Worm (Caenorhabditis elegans) whole organism, L1 larva: ENCODE measurements around the gene Y57E12B.1.

ENCODE experiments used
- C04F5.9 ChIP-seq: sonication (generic microtip); optimal IDR thresholded peaks from 2 replicates; lab custom pipeline; 2016; ENCODE audit warnings: missing genetic modification characterization, missing compliant biosample characterization
- F16B12.6 ChIP-seq: fragments of 150-350 bp; optimal IDR thresholded peaks from 2 replicates; lab custom pipeline; 2014; ENCODE audit warnings: missing biosample characterization, missing genetic modification characterization
- aly-2 ChIP-seq: fragments of 150-350 bp; optimal IDR thresholded peaks from 2 replicates; lab custom pipeline; 2014; ENCODE audit warnings: missing biosample characterization, missing genetic modification characterization
- blmp-1 ChIP-seq: fragments of 150-350 bp; optimal IDR thresholded peaks from 2 replicates; lab custom pipeline; 2014; ENCODE audit warnings: missing biosample characterization, missing genetic modification characterization
- ceh-63 ChIP-seq: fragments of 200-800 bp; sonication (Bioruptor generic); optimal IDR thresholded peaks from 2 replicates; lab custom pipeline; 2018; ENCODE audit warnings: mild to moderate bottlenecking, missing genetic modification characterization, missing compliant biosample characterization
- ceh-88 ChIP-seq: fragments of 200-800 bp; sonication (Bioruptor generic); IDR thresholded peaks from 2 replicates; pipeline ENCODE4 v1.3.6; 2022; ENCODE audit warnings: missing genetic modification characterization, missing compliant biosample characterization
- ces-1 ChIP-seq: fragments of 150-350 bp; optimal IDR thresholded peaks from 2 replicates; lab custom pipeline; 2014; ENCODE audit warnings: missing biosample characterization, missing genetic modification reagents, missing genetic modification characterization
- efl-1 ChIP-seq, 4 experiments: fragments of 150-350 bp; optimal IDR thresholded peaks in 3 of 4; peaks in 1 of 4; 1 replicate in 1 of 4; 2 replicates in 3 of 4; lab custom pipeline; 2014; ENCODE audit warnings: missing biosample characterization in 2 of 4, missing genetic modification characterization in 2 of 4, missing genetic modification reagents in 2 of 4
- fkh-4 ChIP-seq: sonication (generic microtip); optimal IDR thresholded peaks from 2 replicates; lab custom pipeline; 2016; ENCODE audit warnings: missing compliant biosample characterization, missing genetic modification characterization, borderline replicate concordance
- fkh-8 ChIP-seq: sonication (generic microtip); optimal IDR thresholded peaks from 2 replicates; lab custom pipeline; 2016; ENCODE audit warnings: mild to moderate bottlenecking, missing genetic modification characterization, missing compliant biosample characterization
- fos-1 ChIP-seq: fragments of 150-350 bp; optimal IDR thresholded peaks from 2 replicates; lab custom pipeline; 2014; ENCODE audit warnings: missing biosample characterization, missing genetic modification characterization
- hlh-4 ChIP-seq: sonication (generic microtip); optimal IDR thresholded peaks from 2 replicates; lab custom pipeline; 2016; ENCODE audit warnings: mild to moderate bottlenecking, missing genetic modification characterization, missing compliant biosample characterization
- hpl-2 ChIP-seq: fragments of 150-350 bp; optimal IDR thresholded peaks from 2 replicates; lab custom pipeline; 2014; ENCODE audit warnings: missing biosample characterization, missing genetic modification reagents, missing genetic modification characterization
- irx-1 ChIP-seq: sonication (generic microtip); optimal IDR thresholded peaks from 2 replicates; lab custom pipeline; 2016; ENCODE audit warnings: missing genetic modification characterization, missing compliant biosample characterization
- isw-1 ChIP-seq: fragments of 200-800 bp; sonication (Bioruptor generic); IDR thresholded peaks from 2 replicates; pipeline ENCODE4 v1.3.6; 2022; ENCODE audit warnings: missing genetic modification characterization, missing compliant biosample characterization
- lin-15B ChIP-seq: fragments of 150-350 bp; sonication (generic microtip); optimal IDR thresholded peaks from 3 replicates; lab custom pipeline; 2014; ENCODE audit warnings: missing biosample characterization, missing genetic modification characterization
- lin-35 ChIP-seq, 2 experiments: fragments of 150-350 bp; optimal IDR thresholded peaks; 2 replicates each; lab custom pipeline; 2014; ENCODE audit warnings: missing biosample characterization in 2 of 2, missing genetic modification characterization in 2 of 2, missing genetic modification reagents in 2 of 2
- lin-39 ChIP-seq: fragments of 150-350 bp; optimal IDR thresholded peaks from 2 replicates; lab custom pipeline; 2014; ENCODE audit warnings: missing biosample characterization, missing genetic modification reagents, missing genetic modification characterization
- lir-3 ChIP-seq: sonication (generic microtip); optimal IDR thresholded peaks from 2 replicates; lab custom pipeline; 2016; ENCODE audit warnings: mild to moderate bottlenecking, missing genetic modification characterization, moderate library complexity, missing compliant biosample characterization; ENCODE audit not compliant: poor library complexity
- lsy-2 ChIP-seq, 2 experiments: fragments of 150-350 bp; optimal IDR thresholded peaks; 2 replicates each; lab custom pipeline; 2014; ENCODE audit warnings: missing biosample characterization in 2 of 2, missing genetic modification characterization in 2 of 2
- mdl-1 ChIP-seq, 2 experiments: fragments of 150-350 bp; optimal IDR thresholded peaks; 2 replicates each; lab custom pipeline; 2014 to 2017; ENCODE audit warnings: missing biosample characterization in 2 of 2, missing genetic modification characterization in 2 of 2, inconsistent platforms in 1 of 2
- mef-2 ChIP-seq: fragments of 150-350 bp; optimal IDR thresholded peaks from 2 replicates; lab custom pipeline; 2014; ENCODE audit warnings: missing biosample characterization, missing genetic modification characterization
- nhr-11 ChIP-seq: fragments of 150-350 bp; optimal IDR thresholded peaks from 2 replicates; lab custom pipeline; 2014; ENCODE audit warnings: missing biosample characterization, missing genetic modification characterization
- nhr-12 ChIP-seq: sonication (generic microtip); optimal IDR thresholded peaks from 2 replicates; lab custom pipeline; 2017; ENCODE audit warnings: missing biosample characterization, missing genetic modification characterization
- nhr-20 ChIP-seq: sonication (generic microtip); optimal IDR thresholded peaks from 2 replicates; lab custom pipeline; 2016; ENCODE audit warnings: mild to moderate bottlenecking, missing genetic modification characterization, missing compliant biosample characterization
- nhr-28 ChIP-seq: fragments of 150-350 bp; optimal IDR thresholded peaks from 2 replicates; lab custom pipeline; 2014; ENCODE audit warnings: missing biosample characterization, missing genetic modification characterization
- nhr-47 ChIP-seq: sonication (generic microtip); optimal IDR thresholded peaks from 2 replicates; lab custom pipeline; 2016; ENCODE audit warnings: mild to moderate bottlenecking, missing genetic modification characterization, moderate library complexity, missing compliant biosample characterization
- nhr-77 ChIP-seq: fragments of 150-350 bp; optimal IDR thresholded peaks from 2 replicates; lab custom pipeline; 2014; ENCODE audit warnings: missing biosample characterization, missing genetic modification characterization
- nhr-84 ChIP-seq: sonication (generic microtip); optimal IDR thresholded peaks from 2 replicates; lab custom pipeline; 2017; ENCODE audit warnings: missing biosample characterization, missing genetic modification characterization
- pag-3 ChIP-seq: sonication (generic microtip); optimal IDR thresholded peaks from 2 replicates; lab custom pipeline; 2017; ENCODE audit warnings: missing genetic modification characterization, mild to moderate bottlenecking, missing compliant biosample characterization, antibody characterized with exemption, borderline replicate concordance; ENCODE audit not compliant: insufficient read depth
- pax-3 ChIP-seq: fragments of 200-800 bp; sonication (Bioruptor generic); optimal IDR thresholded peaks from 2 replicates; lab custom pipeline; 2018; ENCODE audit warnings: mild to moderate bottlenecking, missing genetic modification characterization, moderate library complexity, missing compliant biosample characterization
- rnt-1 ChIP-seq: sonication (generic microtip); optimal IDR thresholded peaks from 2 replicates; lab custom pipeline; 2016; ENCODE audit warnings: mild to moderate bottlenecking, missing genetic modification characterization, moderate library complexity, missing compliant biosample characterization
- skn-1 ChIP-seq: fragments of 150-350 bp; optimal IDR thresholded peaks from 2 replicates; lab custom pipeline; 2014; ENCODE audit warnings: missing biosample characterization, missing genetic modification characterization
- snu-23 ChIP-seq: sonication (generic microtip); optimal IDR thresholded peaks from 2 replicates; lab custom pipeline; 2016; ENCODE audit warnings: missing genetic modification characterization, missing compliant biosample characterization
- sup-37 ChIP-seq: fragments of 200-800 bp; sonication (Bioruptor generic); optimal IDR thresholded peaks from 2 replicates; lab custom pipeline; 2018; ENCODE audit warnings: mild to moderate bottlenecking, missing genetic modification characterization, missing compliant biosample characterization
- swsn-7 ChIP-seq: sonication (generic microtip); optimal IDR thresholded peaks from 2 replicates; lab custom pipeline; 2016; ENCODE audit warnings: missing genetic modification characterization, missing compliant biosample characterization
- tlp-1 ChIP-seq: fragments of 150-350 bp; optimal IDR thresholded peaks from 2 replicates; lab custom pipeline; 2014; ENCODE audit warnings: missing biosample characterization, missing genetic modification characterization
- unc-130 ChIP-seq: fragments of 150-350 bp; optimal IDR thresholded peaks from 2 replicates; lab custom pipeline; 2017; ENCODE audit warnings: missing biosample characterization, missing genetic modification characterization, inconsistent platforms
- unc-86 ChIP-seq: sonication (generic microtip); optimal IDR thresholded peaks from 2 replicates; lab custom pipeline; 2016; ENCODE audit warnings: missing genetic modification characterization, missing compliant biosample characterization
- unc-98 ChIP-seq: fragments of 200-800 bp; sonication (Bioruptor generic); IDR thresholded peaks from 2 replicates; pipeline ENCODE4 v1.3.6; 2022; ENCODE audit warnings: missing genetic modification characterization, missing compliant biosample characterization

The Y57E12B.1 gene

ce11 chrV:6930284-6930683 is 18.0 kb upstream of the Y57E12B.1 start (continued):
- TF ChIP-seq hlh-4 (tag; lab: Kevin White, UChicago): no peak
- TF ChIP-seq nhr-12 (tag; lab: Kevin White, UChicago): no peak
- no peak for TF ChIP-seq tlp-1 (tag; lab: Kevin White, UChicago)
- TF ChIP-seq pag-3 (tag; lab: Kevin White, UChicago): peak; percentile 95
- no peak for TF ChIP-seq unc-130 (tag; lab: Kevin White, UChicago)
- TF ChIP-seq mef-2 (tag; lab: Kevin White, UChicago): no peak
- TF ChIP-seq ces-1 (GFP tag; lab: Kevin White, UChicago): no peak
- no peak for TF ChIP-seq lsy-2 (tag; optimal IDR thresholded peaks at IDR 0.05; lab: Kevin White, UChicago)
- TF ChIP-seq C04F5.9 (tag; lab: Kevin White, UChicago): no peak
- TF ChIP-seq lin-35 (GFP tag; optimal IDR thresholded peaks at IDR 0.05; lab: Kevin White, UChicago): no peak
- peak; percentile 26 for TF ChIP-seq snu-23 (GFP tag; lab: Kevin White, UChicago)
- TF ChIP-seq unc-86 (tag; lab: Kevin White, UChicago): no peak
- TF ChIP-seq sup-37 (GFP tag; lab: Kevin White, UChicago): no peak
- TF ChIP-seq skn-1 (tag; lab: Kevin White, UChicago): no peak
- no peak for TF ChIP-seq unc-98 (GFP tag; lab: Robert Waterston, UW)
- no peak for TF ChIP-seq nhr-11 (tag; lab: Kevin White, UChicago)
- no peak for TF ChIP-seq irx-1
- TF ChIP-seq isw-1: no peak
- TF ChIP-seq nhr-20 (tag; lab: Kevin White, UChicago): no peak
- TF ChIP-seq fos-1 (tag; lab: Kevin White, UChicago): no peak
- TF ChIP-seq blmp-1 (tag; lab: Kevin White, UChicago): no peak
- no peak for TF ChIP-seq F16B12.6
- TF ChIP-seq nhr-47 (tag; lab: Kevin White, UChicago): no peak
- no peak for TF ChIP-seq nhr-77 (tag; lab: Kevin White, UChicago)
- no peak for TF ChIP-seq nhr-28 (tag; lab: Kevin White, UChicago)
- no peak for TF ChIP-seq fkh-4 (tag; lab: Kevin White, UChicago)

ce11 chrV:6934212-6934611 is 14.1 kb upstream of the Y57E12B.1 start, which contains the start of gene lipl-6:
Gene lipl-6 (minus strand): TSS chrV:6934312.
- TF ChIP-seq lir-3 (tag; lab: Kevin White, UChicago) (no peak), efl-1 (optimal IDR thresholded peaks at IDR 0.05; lab: Kevin White, UChicago) (no peak), efl-1 (GFP tag; optimal IDR thresholded peaks at IDR 0.05 in 1 of 2; lab: Kevin White, UChicago) (peak in 1 of 2 experiments; percentile 48)

ce11 chrV:6935878-6936277 is 12.4 kb upstream of the Y57E12B.1 start, which contains the start of gene Y57E12B.10:
Gene Y57E12B.10 (minus strand): TSS chrV:6935978.
- TF ChIP-seq aly-2 (tag; lab: Kevin White, UChicago): no peak
- TF ChIP-seq fos-1 (tag; lab: Kevin White, UChicago): no peak
- no peak for TF ChIP-seq fkh-4 (tag; lab: Kevin White, UChicago)
- TF ChIP-seq lin-15B (tag; lab: Kevin White, UChicago): no peak
- TF ChIP-seq ceh-88 (GFP tag; lab: Robert Waterston, UW): no peak
- no peak for TF ChIP-seq hpl-2 (GFP tag; lab: Kevin White, UChicago)
- TF ChIP-seq ceh-63 (GFP tag; lab: Kevin White, UChicago): no peak
- no peak for TF ChIP-seq rnt-1 (tag; lab: Kevin White, UChicago)
- TF ChIP-seq hlh-4 (tag; lab: Kevin White, UChicago): no peak
- TF ChIP-seq fkh-8: no peak
- no peak for TF ChIP-seq swsn-7
- TF ChIP-seq pag-3 (tag; lab: Kevin White, UChicago): no peak
- no peak for TF ChIP-seq lsy-2 (tag; optimal IDR thresholded peaks at IDR 0.05; lab: Kevin White, UChicago)
- TF ChIP-seq skn-1 (tag; lab: Kevin White, UChicago): no peak
- TF ChIP-seq nhr-84: no peak
- no peak for TF ChIP-seq mdl-1 (tag; optimal IDR thresholded peaks at IDR 0.05; lab: Kevin White, UChicago)
- TF ChIP-seq snu-23 (GFP tag; lab: Kevin White, UChicago): no peak
- no peak for TF ChIP-seq pax-3 (tag; lab: Kevin White, UChicago)
- TF ChIP-seq lin-39 (tag; lab: Kevin White, UChicago): no peak
